Worm (Caenorhabditis elegans) whole organism, early embryonic: ENCODE data around the gene F59A1.16.

Experiments used
- ama-1 ChIP-seq: fragments of 150-350 bp; optimal IDR thresholded peaks from 2 replicates; lab custom pipeline; 2014
- sea-1 ChIP-seq: fragments of 200-800 bp; sonication (Bioruptor generic); conservative IDR thresholded peaks from 2 replicates; pipeline ENCODE4 v1.3.6; 2022; ENCODE audit warnings: missing genetic modification characterization, missing compliant biosample characterization
- tbx-11 ChIP-seq: fragments of 200-800 bp; sonication (Bioruptor generic); IDR thresholded peaks from 2 replicates; pipeline ENCODE4 v1.3.6; 2022; ENCODE audit warnings: missing genetic modification characterization, missing compliant biosample characterization

- TF ChIP-seq sea-1 (GFP tag; lab: Robert Waterston, UW) (no peak), ama-1 (lab: Kevin White, UChicago) (no peak), tbx-11 (GFP tag; lab: Robert Waterston, UW) (no peak)
Observed at ce11 chrV:17699097-17699496, 14.3 kb upstream of the F59A1.16 start, which contains the start of gene Y26G10.4.
